Fruit fly (Drosophila melanogaster) whole organism, wandering third instar larva: ENCODE data around the gene slpr.
A peak's percentile ranks its signal among the peaks of the same experiment; 100 is the strongest.

Experiments
- Abd-B ChIP-seq: fragments of >200 bp; optimal IDR thresholded peaks from 2 replicates; lab custom pipeline; 2017; ENCODE audit warnings: missing biosample characterization, missing genetic modification characterization
- CG32264 ChIP-seq: fragments of 200-800 bp; sonication (Bioruptor generic); optimal IDR thresholded peaks from 2 replicates; lab custom pipeline; 2016; ENCODE audit warnings: missing biosample characterization, missing genetic modification characterization
- CG9705 ChIP-seq: fragments of 200-800 bp; sonication (Bioruptor generic); optimal IDR thresholded peaks from 2 replicates; lab custom pipeline; 2018; ENCODE audit warnings: missing biosample characterization, mild to moderate bottlenecking, missing genetic modification characterization
- CrebA ChIP-seq: fragments of 200-800 bp; sonication (Bioruptor generic); optimal IDR thresholded peaks from 2 replicates; lab custom pipeline; 2016; ENCODE audit warnings: missing biosample characterization, mild to moderate bottlenecking, missing genetic modification characterization, borderline replicate concordance
- Dfd ChIP-seq: fragments of >200 bp; optimal IDR thresholded peaks from 2 replicates; lab custom pipeline; 2017; ENCODE audit warnings: missing biosample characterization, missing genetic modification characterization
- GATAd ChIP-seq: sonication (Bioruptor generic); optimal IDR thresholded peaks from 2 replicates; lab custom pipeline; 2016; ENCODE audit warnings: missing biosample characterization, missing genetic modification characterization
- HLH106 ChIP-seq: fragments of 200-800 bp; optimal IDR thresholded peaks from 3 replicates; lab custom pipeline; 2019; ENCODE audit warnings: missing biosample characterization, mild to moderate bottlenecking, missing genetic modification characterization, moderate library complexity
- Hnf4 ChIP-seq: fragments of 200-800 bp; sonication (Bioruptor generic); optimal IDR thresholded peaks from 2 replicates; lab custom pipeline; 2016; ENCODE audit warnings: missing biosample characterization, mild to moderate bottlenecking, missing genetic modification characterization
- Hr83 ChIP-seq: fragments of 200-300 bp; sonication (Bioruptor generic); optimal IDR thresholded peaks from 2 replicates; lab custom pipeline; 2016; ENCODE audit warnings: missing biosample characterization, mild to moderate bottlenecking, missing genetic modification characterization, moderate library complexity; ENCODE audit not compliant: poor library complexity, severe bottlenecking
- Jra ChIP-seq: sonication (Bioruptor generic); optimal IDR thresholded peaks from 2 replicates; lab custom pipeline; 2016; ENCODE audit warnings: missing biosample characterization, missing genetic modification characterization
- Mio ChIP-seq: sonication (Bioruptor generic); optimal IDR thresholded peaks from 2 replicates; lab custom pipeline; 2016; ENCODE audit warnings: missing biosample characterization, missing genetic modification characterization
- Myc ChIP-seq: fragments of >200 bp; optimal IDR thresholded peaks from 2 replicates; lab custom pipeline; 2017
- N ChIP-seq: fragments of >200 bp; optimal IDR thresholded peaks from 2 replicates; lab custom pipeline; 2018; ENCODE audit warnings: missing biosample characterization, missing external identifiers, missing genetic modification characterization
- OdsH ChIP-seq: fragments of 200-800 bp; sonication (Bioruptor generic); optimal IDR thresholded peaks from 2 replicates; lab custom pipeline; 2016; ENCODE audit warnings: missing biosample characterization, mild to moderate bottlenecking, missing genetic modification characterization
- Rel ChIP-seq, 2 experiments: fragments of 200-800 bp; sonication (Bioruptor generic) in 1 of 2; optimal IDR thresholded peaks; 2 replicates in 1 of 2; 3 replicates in 1 of 2; lab custom pipeline; 2016 to 2019; ENCODE audit warnings: mild to moderate bottlenecking in 2 of 2, missing biosample characterization in 2 of 2, missing genetic modification characterization in 2 of 2, moderate library complexity in 1 of 2
- Sp1 ChIP-seq: fragments of 200-800 bp; sonication (Bioruptor generic); optimal IDR thresholded peaks from 3 replicates; lab custom pipeline; 2019; ENCODE audit warnings: missing biosample characterization, mild to moderate bottlenecking, missing genetic modification characterization, moderate library complexity
- Vsx2 ChIP-seq: fragments of 200-300, 225-300 bp; sonication (Bioruptor generic); optimal IDR thresholded peaks from 2 replicates; lab custom pipeline; 2018; ENCODE audit warnings: missing biosample characterization, missing genetic modification characterization; ENCODE audit not compliant: partially characterized antibody
- br ChIP-seq: fragments of 200-800 bp; sonication (Bioruptor generic); optimal IDR thresholded peaks from 2 replicates; lab custom pipeline; 2016; ENCODE audit warnings: missing biosample characterization, missing genetic modification characterization
- brk ChIP-seq: fragments of 200-800 bp; sonication (Bioruptor generic); optimal IDR thresholded peaks from 2 replicates; lab custom pipeline; 2016; ENCODE audit warnings: missing biosample characterization, mild to moderate bottlenecking, missing genetic modification characterization
- dl ChIP-seq, 2 experiments: fragments of 175-275, 200-275 bp in 1 of 2; fragments of 200-275 bp in 1 of 2; sonication (Bioruptor generic); optimal IDR thresholded peaks; lab custom pipeline; 2018; ENCODE audit warnings: mild to moderate bottlenecking in 2 of 2, missing biosample characterization in 2 of 2, missing genetic modification characterization in 2 of 2, moderate library complexity in 2 of 2; ENCODE audit not compliant: partially characterized antibody in 2 of 2, insufficient read depth in 1 of 2
- dmrt93B ChIP-seq: fragments of 200-800 bp; sonication (Bioruptor generic); optimal IDR thresholded peaks from 2 replicates; lab custom pipeline; 2018; ENCODE audit warnings: missing biosample characterization, mild to moderate bottlenecking, missing genetic modification characterization
- dsf ChIP-seq: sonication (Bioruptor generic); optimal IDR thresholded peaks from 2 replicates; lab custom pipeline; 2016; ENCODE audit warnings: missing biosample characterization, missing genetic modification characterization, borderline replicate concordance
- ey ChIP-seq: fragments of 200-800 bp; sonication (Bioruptor generic); optimal IDR thresholded peaks from 2 replicates; lab custom pipeline; 2016; ENCODE audit warnings: missing biosample characterization, missing genetic modification characterization
- foxo ChIP-seq, 2 experiments: fragments of 200-800 bp; sonication (Bioruptor generic); optimal IDR thresholded peaks; 2 replicates in 1 of 2; 3 replicates in 1 of 2; lab custom pipeline; 2016 to 2017; ENCODE audit warnings: missing biosample characterization in 2 of 2, missing genetic modification characterization in 2 of 2
- h ChIP-seq: fragments of 200-800 bp; sonication (Bioruptor generic); optimal IDR thresholded peaks from 3 replicates; lab custom pipeline; 2016; ENCODE audit warnings: missing biosample characterization, mild to moderate bottlenecking, missing genetic modification characterization
- jim ChIP-seq: fragments of 175-275, 200-325 bp; sonication (Bioruptor generic); optimal IDR thresholded peaks from 2 replicates; lab custom pipeline; 2016; ENCODE audit warnings: missing biosample characterization, mild to moderate bottlenecking, missing genetic modification characterization
- lola ChIP-seq: fragments of >200 bp; optimal IDR thresholded peaks from 2 replicates; lab custom pipeline; 2017; ENCODE audit warnings: missing biosample characterization, missing genetic modification characterization
- pan ChIP-seq: fragments of >200 bp; optimal IDR thresholded peaks from 2 replicates; lab custom pipeline; 2017
- rgr ChIP-seq: fragments of 200-800 bp; sonication (Bioruptor generic); optimal IDR thresholded peaks from 3 replicates; lab custom pipeline; 2016; ENCODE audit warnings: missing biosample characterization, mild to moderate bottlenecking, missing genetic modification characterization
- sage ChIP-seq: fragments of 200-800 bp; sonication (Bioruptor generic); optimal IDR thresholded peaks from 2 replicates; lab custom pipeline; 2016; ENCODE audit warnings: missing biosample characterization, mild to moderate bottlenecking, missing genetic modification characterization
- sv ChIP-seq: fragments of 200-800 bp; sonication (Bioruptor generic); optimal IDR thresholded peaks from 3 replicates; lab custom pipeline; 2016; ENCODE audit warnings: missing biosample characterization, missing genetic modification characterization
- tai ChIP-seq: sonication (Bioruptor generic); optimal IDR thresholded peaks from 2 replicates; lab custom pipeline; 2016; ENCODE audit warnings: missing biosample characterization, missing genetic modification characterization
- woc ChIP-seq: sonication (Bioruptor generic); optimal IDR thresholded peaks from 2 replicates; lab custom pipeline; 2016; ENCODE audit warnings: missing biosample characterization, mild to moderate bottlenecking, missing genetic modification characterization

slpr gene

DNA sequence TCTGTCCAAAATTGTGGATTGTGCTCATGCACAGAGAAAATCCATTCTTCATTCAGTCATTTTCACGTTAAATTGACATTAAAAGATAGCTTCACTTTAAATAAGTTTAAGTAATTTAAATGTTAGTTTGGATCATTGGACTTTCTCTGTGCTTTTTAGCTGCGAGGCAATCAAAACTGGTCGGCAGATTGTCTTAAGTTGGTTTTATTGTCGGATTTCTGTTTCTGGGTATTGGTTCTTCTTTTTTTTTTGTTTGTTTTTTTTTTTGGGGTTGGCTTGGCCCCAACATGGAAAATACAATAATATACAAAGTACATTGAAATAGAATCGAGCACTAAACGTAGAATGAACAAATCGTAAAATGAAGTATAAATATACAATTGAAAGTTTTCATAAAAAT lies 6.8 kb downstream of the slpr start, which contains the start of gene CG2278:
TSS of gene CG2278 (minus strand) at position 101 of the 400 bp plus-strand sequence.
- TF ChIP-seq Mio (GFP tag; lab: Kevin White, UChicago) (no peak), tai (GFP tag; lab: Kevin White, UChicago) (no peak), sv (GFP tag; lab: Kevin White, UChicago) (no peak), N (GFP tag; lab: Kevin White, UChicago) (no peak), Hr83 (GFP tag; lab: Kevin White, UChicago) (no peak), Vsx2 (no peak), Hnf4 (GFP tag; lab: Kevin White, UChicago) (no peak), CG9705 (GFP tag; lab: Kevin White, UChicago) (no peak), brk (GFP tag; lab: Kevin White, UChicago) (no peak), Abd-B (GFP tag; lab: Kevin White, UChicago) (no peak)

DNA sequence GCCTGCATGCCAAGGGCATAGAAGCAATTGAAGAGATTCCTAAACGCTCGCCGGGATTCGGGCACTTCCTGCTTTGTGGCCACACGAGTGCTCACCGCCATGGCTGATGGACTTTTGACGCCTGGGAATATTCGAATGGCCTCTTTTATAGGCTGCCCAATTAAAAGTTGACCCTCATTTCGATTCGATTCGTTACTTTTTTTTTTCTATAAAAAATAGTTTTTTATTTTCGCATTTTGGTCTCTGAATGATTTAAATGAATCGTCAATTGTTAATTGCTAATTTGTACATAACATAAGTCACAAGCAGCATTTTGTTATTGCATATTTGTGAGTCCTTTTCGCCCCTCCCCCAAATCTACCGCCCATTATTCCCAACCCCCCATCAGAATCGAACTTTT lies 11.4 kb downstream of the slpr start, which contains the start of gene Or7a:
TSS of gene Or7a (minus strand) at position 101 of the 400 bp plus-strand sequence.
- TF ChIP-seq sv (GFP tag; lab: Kevin White, UChicago), result no peak
- TF ChIP-seq Jra (GFP tag; lab: Kevin White, UChicago), result no peak
- no peak for TF ChIP-seq Hr83 (GFP tag; lab: Kevin White, UChicago)

DNA sequence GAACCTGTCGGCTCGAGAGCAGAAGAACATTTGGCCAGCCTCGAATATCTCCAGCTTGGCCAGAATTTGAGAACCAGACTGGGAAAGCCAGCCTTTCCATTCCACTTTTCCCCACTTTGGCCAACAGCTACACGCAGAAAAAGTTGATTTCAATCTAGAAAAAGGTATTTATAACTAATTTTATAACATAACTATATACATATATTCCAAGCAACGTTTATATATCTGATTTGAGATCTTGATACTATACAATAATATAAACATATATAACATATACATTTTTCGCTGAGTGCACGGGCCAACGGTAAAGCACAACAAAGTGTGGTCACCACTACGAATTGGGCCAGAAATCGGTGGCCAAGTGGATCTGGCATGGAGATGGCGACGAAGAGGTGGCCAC lies 13.5 kb downstream of the slpr start:
- no peak for TF ChIP-seq OdsH
- no peak for TF ChIP-seq Vsx2
- no peak for TF ChIP-seq N (GFP tag; lab: Kevin White, UChicago)
- no peak for TF ChIP-seq br (GFP tag; lab: Kevin White, UChicago)
- TF ChIP-seq pan, result no peak
- no peak for TF ChIP-seq Jra (GFP tag; lab: Kevin White, UChicago)
- no peak for TF ChIP-seq sv (GFP tag; lab: Kevin White, UChicago)
- TF ChIP-seq HLH106 (tag; lab: Kevin White, UChicago), result no peak
- no peak for TF ChIP-seq Sp1
- no peak for TF ChIP-seq jim (GFP tag; lab: Kevin White, UChicago)
- no peak for TF ChIP-seq CG32264 (GFP tag; lab: Kevin White, UChicago)
- TF ChIP-seq CrebA, result no peak
- no peak for TF ChIP-seq sage (GFP tag; lab: Kevin White, UChicago)
- no peak for TF ChIP-seq tai (GFP tag; lab: Kevin White, UChicago)
- TF ChIP-seq Abd-B (GFP tag; lab: Kevin White, UChicago), result no peak
- TF ChIP-seq dsf (GFP tag; lab: Kevin White, UChicago), result no peak

DNA sequence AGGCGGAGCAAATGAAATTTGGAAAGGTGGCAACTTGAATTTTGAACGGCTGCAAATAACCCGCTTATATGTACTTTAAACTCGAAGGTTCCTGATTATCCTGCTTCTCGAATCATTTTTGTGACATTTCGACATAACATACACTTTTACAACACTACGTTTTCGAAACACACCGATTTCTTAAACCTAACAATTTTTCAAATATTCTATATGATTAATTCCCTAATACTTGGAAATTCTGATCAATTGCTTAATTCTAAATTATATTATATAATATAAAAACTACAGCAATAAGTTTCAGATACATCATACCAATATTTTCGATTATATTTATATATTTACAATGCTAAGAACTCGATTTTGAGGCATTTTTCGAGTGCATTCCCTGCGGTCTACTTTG lies 14.3 kb downstream of the slpr start, which contains the start of gene CG10761:
TSS of gene CG10761 (minus strand) at position 101 of the 400 bp plus-strand sequence.
- no peak for TF ChIP-seq pan

DNA sequence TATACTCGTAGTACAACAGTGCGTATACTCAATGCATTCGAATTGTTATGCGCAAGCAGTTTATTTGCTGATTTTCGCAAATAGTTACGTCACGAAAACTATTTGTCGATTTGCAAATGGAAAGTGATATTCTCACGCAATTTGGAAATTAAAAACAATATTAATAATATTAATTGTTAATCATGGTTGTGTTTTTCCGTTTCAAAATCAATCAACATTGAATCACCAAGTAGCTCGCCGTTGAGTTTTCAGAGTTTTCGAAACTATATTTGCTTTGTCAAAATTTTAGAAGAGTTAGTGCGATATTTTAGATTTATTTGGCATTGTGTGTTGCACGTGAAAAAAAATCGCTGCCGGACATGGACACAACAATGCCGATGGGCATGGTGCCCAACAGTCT lies 17.2 kb downstream of the slpr start, which contains the start of gene CG15337:
TSS of gene CG15337 (plus strand) at position 301 of the 400 bp plus-strand sequence.
- TF ChIP-seq Jra (GFP tag; lab: Kevin White, UChicago) (no peak), lola (GFP tag; lab: Kevin White, UChicago) (no peak), dmrt93B (no peak), Hr83 (GFP tag; lab: Kevin White, UChicago) (no peak), foxo (GFP tag; optimal IDR thresholded peaks at IDR 0.05; lab: Kevin White, UChicago) (no peak), Abd-B (GFP tag; lab: Kevin White, UChicago) (no peak)
- TF ChIP-seq, all 38 proteins: peak for 0

DNA sequence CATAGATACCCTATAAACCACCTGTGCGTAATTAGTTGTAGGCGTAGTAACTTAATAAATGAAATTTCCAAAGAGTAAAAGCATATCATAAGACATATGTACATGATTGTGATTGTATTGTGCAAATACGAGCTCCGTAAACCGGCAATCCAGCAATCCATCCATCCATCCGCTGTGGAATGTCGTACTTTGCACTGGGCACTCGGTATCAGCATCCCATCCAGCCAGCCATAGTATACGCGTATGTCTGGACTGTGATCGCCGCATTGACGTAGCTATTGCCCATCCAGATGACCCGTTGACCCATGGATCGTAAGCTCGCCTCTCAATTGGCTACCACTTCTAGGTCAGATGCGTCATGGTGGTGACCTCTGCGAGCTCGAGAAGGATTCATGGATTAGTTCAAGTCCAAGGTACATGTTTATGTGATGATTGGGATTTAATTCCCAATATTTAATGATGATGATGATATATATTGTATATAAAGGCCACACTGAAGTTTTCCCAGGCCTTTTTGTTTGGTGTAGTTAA lies 18.0 kb downstream of the slpr start:
- TF ChIP-seq Myc, result no peak
- no peak for TF ChIP-seq h (GFP tag; lab: Kevin White, UChicago)
- TF ChIP-seq ey (GFP tag; lab: Kevin White, UChicago), result no peak

DNA sequence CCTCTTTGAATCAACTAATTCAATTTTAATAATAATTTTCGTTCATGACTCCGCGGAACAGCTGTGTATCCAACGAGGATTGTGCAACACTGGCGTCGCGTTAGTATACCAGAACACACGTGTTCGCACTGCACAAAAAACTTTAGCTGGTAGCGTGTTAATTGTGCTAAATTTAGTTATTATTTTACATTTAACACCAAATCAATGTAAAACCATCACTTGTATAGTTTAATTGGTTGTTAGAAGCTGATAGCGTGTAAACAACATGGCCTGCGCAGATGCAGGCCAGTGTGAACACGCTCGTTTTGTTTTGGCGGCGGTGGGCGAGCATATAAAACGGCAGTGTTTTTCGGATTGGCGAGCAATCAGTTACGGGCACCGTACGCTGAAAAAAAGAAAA lies 19.7 kb downstream of the slpr start, which contains the start of the genes Traf6 and GIIIspla2:
TSS of gene Traf6 (minus strand) at position 93 of the 400 bp plus-strand sequence.
TSS of gene GIIIspla2 (plus strand) at position 335 of the 400 bp plus-strand sequence.
- TF ChIP-seq HLH106 (tag; lab: Kevin White, UChicago) (peak; percentile 86), tai (GFP tag; lab: Kevin White, UChicago) (no peak), Jra (GFP tag; lab: Kevin White, UChicago) (peak; percentile 65), h (GFP tag; lab: Kevin White, UChicago) (peak; percentile 75), GATAd (peak; percentile 11), Rel (GFP tag; optimal IDR thresholded peaks at IDR 0.05; lab: Kevin White, UChicago) (no peak), Rel (tag; optimal IDR thresholded peaks at IDR 0.05; lab: Kevin White, UChicago) (peak; percentile 59), N (GFP tag; lab: Kevin White, UChicago) (no peak), dl (GFP tag; optimal IDR thresholded peaks at IDR 0.05; lab: Kevin White, UChicago; ENCODE audit: insufficient read depth in 1 of 2, partially characterized antibody in 2 of 2) (no peak), rgr (GFP tag; lab: Kevin White, UChicago) (peak; percentile 84), Myc (peak; percentile 67), CG32264 (GFP tag; lab: Kevin White, UChicago) (peak; percentile 32), jim (GFP tag; lab: Kevin White, UChicago) (no peak), Dfd (no peak), Mio (GFP tag; lab: Kevin White, UChicago) (no peak), ey (GFP tag; lab: Kevin White, UChicago) (peak; percentile 64), woc (GFP tag; lab: Kevin White, UChicago) (peak; percentile 62), brk (GFP tag; lab: Kevin White, UChicago) (no peak), lola (GFP tag; lab: Kevin White, UChicago) (no peak), Sp1 (peak; percentile 79), CrebA (no peak), Hr83 (GFP tag; lab: Kevin White, UChicago) (peak; percentile 27)
